Worm (Caenorhabditis elegans): ENCODE data around the gene C33D9.3.
A peak's percentile ranks its signal among the peaks of the same experiment; 100 is the strongest.

The C33D9.3 gene

DNA sequence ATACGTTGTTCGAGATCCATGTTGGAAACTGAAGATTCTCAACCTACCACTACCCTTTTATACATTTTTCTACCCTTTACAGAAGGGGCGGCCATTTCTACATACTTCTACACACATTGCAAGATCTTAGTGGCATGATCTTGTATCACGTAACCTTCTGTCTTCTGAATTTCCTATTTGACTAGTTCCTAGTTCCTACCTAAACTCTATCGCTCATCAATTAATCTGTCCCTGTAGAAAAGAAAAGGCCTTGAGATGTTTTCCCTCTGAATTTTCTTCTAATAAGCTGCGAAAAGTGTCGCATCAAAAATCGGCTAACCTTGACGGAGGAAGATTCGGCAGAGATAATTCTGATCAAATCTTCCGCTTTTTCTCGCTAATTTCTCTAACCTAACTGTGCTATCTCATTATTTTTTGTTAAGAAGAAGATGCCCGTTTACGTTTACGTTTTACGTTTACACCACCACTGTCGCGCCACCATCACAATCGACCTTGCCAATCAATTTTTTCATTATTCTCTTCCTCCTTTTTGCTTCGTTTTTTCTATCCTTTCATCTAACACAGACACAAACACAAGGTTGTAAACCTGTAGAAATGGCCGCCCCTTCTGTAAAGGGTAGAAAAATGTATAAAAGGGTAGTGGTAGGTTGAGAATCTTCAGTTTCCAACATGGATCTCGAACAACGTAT, 31.6 kb upstream of the C33D9.3 start, which contains the start of the genes col-117 and col-3 (continued):
- TF ChIP-seq egl-27 (tag; optimal IDR thresholded peaks at IDR 0.05): no peak
- TF ChIP-seq vab-15 (tag; optimal IDR thresholded peaks at IDR 0.05): peak; percentile 8
- TF ChIP-seq efl-1 (optimal IDR thresholded peaks at IDR 0.05): no peak
- TF ChIP-seq efl-1 (GFP tag; optimal IDR thresholded peaks at IDR 0.05 in 1 of 2): no peak
- TF ChIP-seq mep-1 (tag; optimal IDR thresholded peaks at IDR 0.05): peak; percentile 59
- TF ChIP-seq hlh-17 (GFP tag; optimal IDR thresholded peaks at IDR 0.05; ENCODE audit: borderline replicate concordance): no peak
- no peak for TF ChIP-seq nhr-77 (tag; optimal IDR thresholded peaks at IDR 0.05)
- TF ChIP-seq ces-1 (GFP tag; optimal IDR thresholded peaks at IDR 0.05): no peak
- peak; percentile 6 for TF ChIP-seq swsn-7 (tag; optimal IDR thresholded peaks at IDR 0.05)
- peak; percentile 88 for TF ChIP-seq lin-14 (GFP tag; optimal IDR thresholded peaks at IDR 0.05)
- TF ChIP-seq zip-4 (GFP tag; optimal IDR thresholded peaks at IDR 0.05): no peak
- no peak for TF ChIP-seq alr-1 (tag; optimal IDR thresholded peaks at IDR 0.05; ENCODE audit: borderline replicate concordance)
- TF ChIP-seq grh-1 (GFP tag; IDR thresholded peaks at IDR 0.05): 0 out of 2 replicates have a peak, but pooled peaks have one; percentile 23
- TF ChIP-seq nhr-90 (tag; optimal IDR thresholded peaks at IDR 0.05; ENCODE audit: poor library complexity): peak; percentile 18
- peak; percentile 67 for TF ChIP-seq unc-130 (tag; optimal IDR thresholded peaks at IDR 0.05)
- TF ChIP-seq nhr-20 (tag; optimal IDR thresholded peaks at IDR 0.05): peak; percentile 79
- TF ChIP-seq sptf-1 (tag; optimal IDR thresholded peaks at IDR 0.05): no peak
- no peak for TF ChIP-seq ceh-63 (GFP tag; optimal IDR thresholded peaks at IDR 0.05)
- TF ChIP-seq sup-37 (GFP tag; optimal IDR thresholded peaks at IDR 0.05): no peak
- TF ChIP-seq nhr-11 (tag; optimal IDR thresholded peaks at IDR 0.05): no peak

ce11 chrIV:8822598-8822997, 29.9 kb upstream of the C33D9.3 start:
- no peak for TF ChIP-seq egl-27 (tag; optimal IDR thresholded peaks at IDR 0.05)
- TF ChIP-seq tlp-1 (tag; optimal IDR thresholded peaks at IDR 0.05): no peak
- peak; percentile 31 for TF ChIP-seq nhr-90 (tag; optimal IDR thresholded peaks at IDR 0.05; ENCODE audit: poor library complexity)
- no peak for TF ChIP-seq hlh-4 (tag; optimal IDR thresholded peaks at IDR 0.05)
- TF ChIP-seq lin-14 (GFP tag; optimal IDR thresholded peaks at IDR 0.05): peak; percentile 28
- TF ChIP-seq aly-2 (tag; optimal IDR thresholded peaks at IDR 0.05): peak; percentile 92
- TF ChIP-seq unc-130 (tag; optimal IDR thresholded peaks at IDR 0.05): no peak
- TF ChIP-seq nhr-28 (tag; optimal IDR thresholded peaks at IDR 0.05): no peak
- TF ChIP-seq nhr-84 (tag; optimal IDR thresholded peaks at IDR 0.05): no peak
- peak; percentile 12 for TF ChIP-seq tbx-2 (tag; optimal IDR thresholded peaks at IDR 0.05)
- no peak for TF ChIP-seq fkh-4 (tag; optimal IDR thresholded peaks at IDR 0.05; ENCODE audit: borderline replicate concordance)
- no peak for TF ChIP-seq nhr-76 (tag; optimal IDR thresholded peaks at IDR 0.05)
- TF ChIP-seq efl-3 (GFP tag; optimal IDR thresholded peaks at IDR 0.05): no peak
- TF ChIP-seq lir-3 (tag; optimal IDR thresholded peaks at IDR 0.05; ENCODE audit: poor library complexity): no peak
- TF ChIP-seq nhr-85 (tag): peak; percentile 75
- no peak for TF ChIP-seq mab-9 (GFP tag; IDR thresholded peaks at IDR 0.05)
- no peak for TF ChIP-seq nhr-237 (tag; optimal IDR thresholded peaks at IDR 0.05)
- TF ChIP-seq rnt-1 (tag; optimal IDR thresholded peaks at IDR 0.05): no peak
- TF ChIP-seq elt-3 (tag; optimal IDR thresholded peaks at IDR 0.05): peak in 2 of 6 experiments; percentile 18 to 36
- TF ChIP-seq nhr-71 (tag; optimal IDR thresholded peaks at IDR 0.05): peak; percentile 24

DNA sequence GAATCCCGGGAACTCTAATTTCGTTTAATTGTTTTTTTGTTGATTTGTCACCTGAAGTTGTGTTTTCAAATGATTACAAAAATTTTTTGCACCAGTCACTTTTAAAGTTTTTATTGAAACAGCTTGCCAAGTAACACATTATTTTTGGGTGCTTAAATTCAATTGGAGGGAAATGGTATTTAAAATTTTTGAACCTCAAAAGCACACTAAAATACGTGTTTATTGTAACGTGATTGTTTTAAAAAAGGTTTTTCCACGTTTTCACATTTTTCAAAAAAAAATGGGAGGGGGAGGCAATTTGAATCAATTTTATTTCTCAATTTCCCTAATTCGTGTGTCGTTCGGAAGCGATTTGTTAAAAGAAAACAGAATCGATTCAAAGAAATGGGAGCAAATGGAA, 28.4 kb upstream of the C33D9.3 start, which contains the start of gene T28C6.5:
Gene T28C6.5, plus strand, starts transcription at position 301 of the 400 bp plus-strand sequence.
- no peak for TF ChIP-seq ceh-8 (GFP tag; optimal IDR thresholded peaks at IDR 0.05)
- TF ChIP-seq jun-1 (tag; optimal IDR thresholded peaks at IDR 0.05): no peak
- TF ChIP-seq grh-1 (GFP tag; IDR thresholded peaks at IDR 0.05): no peak
- no peak for TF ChIP-seq F16B12.6 (tag; optimal IDR thresholded peaks at IDR 0.05)
- TF ChIP-seq swsn-7 (tag; optimal IDR thresholded peaks at IDR 0.05): no peak
- TF ChIP-seq sox-4 (tag; optimal IDR thresholded peaks at IDR 0.05): no peak
- no peak for TF ChIP-seq ztf-11 (tag; optimal IDR thresholded peaks at IDR 0.05)
- TF ChIP-seq lin-14 (GFP tag; optimal IDR thresholded peaks at IDR 0.05): no peak
